Fruit fly (Drosophila melanogaster) whole organism, embryonic: ENCODE measurements around the gene Lgr1.

Source experiments
- ATbp ChIP-seq: fragments of 200-800 bp; sonication (Bioruptor generic); optimal IDR thresholded peaks from 2 replicates; lab custom pipeline; 2017; ENCODE audit warnings: missing biosample characterization, mild to moderate bottlenecking, missing genetic modification characterization, missing genetic modification reagents
- Atf6 ChIP-seq: fragments of 200-800 bp; sonication (Bioruptor generic); IDR thresholded peaks from 2 replicates; pipeline ENCODE4 v1.3.6; 2022; ENCODE audit warnings: missing biosample characterization, missing genetic modification characterization
- BtbVII ChIP-seq: fragments of 200-800 bp; sonication (Bioruptor generic); optimal IDR thresholded peaks from 3 replicates; lab custom pipeline; 2017; ENCODE audit warnings: missing biosample characterization, mild to moderate bottlenecking, missing genetic modification characterization
- CG10654 ChIP-seq: fragments of 200-800 bp; sonication (Bioruptor generic); optimal IDR thresholded peaks from 2 replicates; lab custom pipeline; 2016; ENCODE audit warnings: missing biosample characterization, missing genetic modification characterization
- CG11398 ChIP-seq: fragments of 200-800 bp; sonication (Bioruptor generic); optimal IDR thresholded peaks from 2 replicates; lab custom pipeline; 2016; ENCODE audit warnings: missing biosample characterization, missing genetic modification characterization
- CG11456 ChIP-seq: fragments of 200-800 bp; sonication (Bioruptor generic); IDR thresholded peaks from 3 replicates; pipeline ENCODE4 v1.3.6; 2022; ENCODE audit warnings: missing biosample characterization, missing genetic modification characterization
- CG12219 ChIP-seq: fragments of 200-800 bp; sonication (Bioruptor generic); optimal IDR thresholded peaks from 3 replicates; lab custom pipeline; 2018; ENCODE audit warnings: missing biosample characterization, mild to moderate bottlenecking, missing genetic modification characterization
- CG1233 ChIP-seq: fragments of 200-800 bp; sonication (Bioruptor generic); optimal IDR thresholded peaks from 4 replicates; lab custom pipeline; 2018; ENCODE audit warnings: missing biosample characterization, mild to moderate bottlenecking, missing genetic modification characterization
- CG13123 ChIP-seq: fragments of 200-800 bp; sonication (Bioruptor generic); optimal IDR thresholded peaks from 2 replicates; lab custom pipeline; 2016; ENCODE audit warnings: missing biosample characterization, missing genetic modification characterization
- CG13775 ChIP-seq: fragments of 200-800 bp; sonication (Bioruptor generic); optimal IDR thresholded peaks from 3 replicates; lab custom pipeline; 2017; ENCODE audit warnings: missing biosample characterization, mild to moderate bottlenecking, missing genetic modification characterization
- CG13894 ChIP-seq: fragments of 200-800 bp; sonication (Bioruptor generic); optimal IDR thresholded peaks from 3 replicates; lab custom pipeline; 2018; ENCODE audit warnings: missing biosample characterization, mild to moderate bottlenecking, missing genetic modification characterization, moderate library complexity
- CG1603 ChIP-seq: fragments of 200-800 bp; sonication (Bioruptor generic); optimal IDR thresholded peaks from 2 replicates; lab custom pipeline; 2019; ENCODE audit warnings: missing biosample characterization, mild to moderate bottlenecking, missing genetic modification characterization, moderate library complexity
- CG17912 ChIP-seq: fragments of 200-800 bp; sonication (Bioruptor generic); optimal IDR thresholded peaks from 2 replicates; lab custom pipeline; 2018; ENCODE audit warnings: missing biosample characterization, mild to moderate bottlenecking, missing genetic modification characterization
- CG1832 ChIP-seq: fragments of 200-800 bp; sonication (Bioruptor generic); optimal IDR thresholded peaks from 2 replicates; lab custom pipeline; 2017; ENCODE audit warnings: missing biosample characterization, mild to moderate bottlenecking, missing genetic modification characterization, inconsistent platforms
- CG30020 ChIP-seq: fragments of 200-800 bp; optimal IDR thresholded peaks from 2 replicates; lab custom pipeline; 2019; ENCODE audit warnings: missing biosample characterization, mild to moderate bottlenecking, missing genetic modification characterization, moderate library complexity
- CG3281 ChIP-seq: fragments of 200-800 bp; sonication (Bioruptor generic); optimal IDR thresholded peaks from 3 replicates; lab custom pipeline; 2017; ENCODE audit warnings: missing biosample characterization, mild to moderate bottlenecking, missing genetic modification characterization
- CG34224 ChIP-seq: fragments of 200-800 bp; sonication (Bioruptor generic); IDR thresholded peaks from 3 replicates; pipeline ENCODE4 v1.3.6; 2022; ENCODE audit warnings: missing biosample characterization, missing genetic modification characterization; ENCODE audit not compliant: partially characterized antibody
- CG34422 ChIP-seq: fragments of 200-800 bp; sonication (Bioruptor generic); IDR thresholded peaks from 3 replicates; pipeline ENCODE4 v1.3.6; 2022; ENCODE audit warnings: missing biosample characterization, missing genetic modification characterization
- CG3838 ChIP-seq: fragments of 200-800 bp; sonication (Bioruptor generic); optimal IDR thresholded peaks from 3 replicates; lab custom pipeline; 2016; ENCODE audit warnings: missing biosample characterization, missing genetic modification characterization
- CG3847 ChIP-seq: fragments of 200-800 bp; sonication (Bioruptor generic); IDR thresholded peaks from 2 replicates; pipeline ENCODE4 v1.3.6; 2022; ENCODE audit warnings: missing biosample characterization, missing genetic modification characterization
- CG43689 ChIP-seq: fragments of 200-800 bp; sonication (Bioruptor generic); IDR thresholded peaks from 2 replicates; pipeline ENCODE4 v1.3.6; 2022; ENCODE audit warnings: missing biosample characterization, missing genetic modification characterization
- CG7987 ChIP-seq: fragments of 200-800 bp; sonication (Bioruptor generic); optimal IDR thresholded peaks from 2 replicates; lab custom pipeline; 2018; ENCODE audit warnings: missing biosample characterization, mild to moderate bottlenecking, missing genetic modification characterization, moderate library complexity
- CG9609 ChIP-seq: fragments of 200-800 bp; sonication (Bioruptor generic); optimal IDR thresholded peaks from 3 replicates; lab custom pipeline; 2016; ENCODE audit warnings: missing biosample characterization, missing genetic modification characterization
- D19A ChIP-seq: fragments of 200-800 bp; optimal IDR thresholded peaks from 3 replicates; lab custom pipeline; 2019; ENCODE audit warnings: missing biosample characterization, mild to moderate bottlenecking, missing genetic modification characterization, moderate library complexity
- Deaf1 ChIP-seq: fragments of 200-800 bp; optimal IDR thresholded peaks from 3 replicates; lab custom pipeline; 2019; ENCODE audit warnings: missing biosample characterization, mild to moderate bottlenecking, missing genetic modification characterization, moderate library complexity
- Ets65A ChIP-seq: fragments of 200-800 bp; sonication (Bioruptor generic); peaks from one replicate; lab custom pipeline; 2016; ENCODE audit warnings: missing biosample characterization, missing genetic modification characterization
- H2.0 ChIP-seq: fragments of 200-800 bp; sonication (Bioruptor generic); IDR thresholded peaks from 2 replicates; pipeline ENCODE4 v1.3.6; 2022; ENCODE audit warnings: missing biosample characterization, missing genetic modification characterization
- HLH4C ChIP-seq: fragments of 200-800 bp; sonication (Bioruptor generic); IDR thresholded peaks from 3 replicates; pipeline ENCODE4 v1.3.6; 2022; ENCODE audit warnings: missing biosample characterization, missing genetic modification characterization; ENCODE audit not compliant: partially characterized antibody
- Hr78 ChIP-seq, 2 experiments: fragments of 200-800 bp in 1 of 2; fragments of >200 bp in 1 of 2; sonication (Bioruptor generic) in 1 of 2; optimal IDR thresholded peaks; 2 replicates each; lab custom pipeline; 2017 to 2019; ENCODE audit warnings: missing biosample characterization in 2 of 2, missing genetic modification characterization in 2 of 2, mild to moderate bottlenecking in 1 of 2, moderate library complexity in 1 of 2
- Mrtf ChIP-seq: fragments of 200-800 bp; sonication (Bioruptor generic); IDR thresholded peaks from 3 replicates; pipeline ENCODE4 v1.3.6; 2022; ENCODE audit warnings: missing biosample characterization, missing genetic modification characterization
- Opbp ChIP-seq: fragments of 200-800 bp; sonication (Bioruptor generic); IDR thresholded peaks from 3 replicates; pipeline ENCODE4 v1.3.6; 2022; ENCODE audit warnings: missing biosample characterization, missing genetic modification characterization; ENCODE audit not compliant: partially characterized antibody
- Poxn ChIP-seq: fragments of 200-800 bp; sonication (Bioruptor generic); IDR thresholded peaks from 2 replicates; pipeline ENCODE4 v1.3.6; 2022; ENCODE audit warnings: missing biosample characterization, missing genetic modification characterization
- Ptx1 ChIP-seq: fragments of 200-800 bp; sonication (Bioruptor generic); IDR thresholded peaks from 2 replicates; pipeline ENCODE4 v1.3.6; 2022; ENCODE audit warnings: missing biosample characterization, missing genetic modification characterization
- bowl ChIP-seq: fragments of 200-800 bp; sonication (Bioruptor generic); IDR thresholded peaks from 2 replicates; pipeline ENCODE4 v1.3.6; 2022; ENCODE audit warnings: missing biosample characterization, missing genetic modification characterization
- cas ChIP-seq: fragments of 200-800 bp; sonication (Bioruptor generic); IDR thresholded peaks from 2 replicates; pipeline ENCODE4 v1.3.6; 2022; ENCODE audit warnings: missing biosample characterization, missing genetic modification characterization
- chif ChIP-seq, 2 experiments: fragments of 200-800 bp; sonication (Bioruptor generic); optimal IDR thresholded peaks; 3 replicates each; lab custom pipeline; 2016; ENCODE audit warnings: missing biosample characterization in 2 of 2, missing genetic modification characterization in 2 of 2
- crol ChIP-seq: fragments of 200-800 bp; sonication (Bioruptor generic); IDR thresholded peaks from 2 replicates; pipeline ENCODE4 v1.3.6; 2022; ENCODE audit warnings: missing biosample characterization, missing genetic modification characterization
- exex ChIP-seq: fragments of 200-800 bp; sonication (Bioruptor generic); optimal IDR thresholded peaks from 4 replicates; lab custom pipeline; 2018; ENCODE audit warnings: missing biosample characterization, mild to moderate bottlenecking, missing genetic modification characterization, moderate library complexity
- fd102C ChIP-seq: fragments of 200-800 bp; sonication (Bioruptor generic); optimal IDR thresholded peaks from 2 replicates; lab custom pipeline; 2018; ENCODE audit warnings: missing biosample characterization, mild to moderate bottlenecking, missing genetic modification characterization, moderate library complexity
- gsb-n ChIP-seq: fragments of 200-800 bp; sonication (Bioruptor generic); optimal IDR thresholded peaks from 3 replicates; lab custom pipeline; 2018; ENCODE audit warnings: missing biosample characterization, mild to moderate bottlenecking, missing genetic modification characterization
- hbn ChIP-seq: fragments of 200-800 bp; sonication (Bioruptor generic); IDR thresholded peaks from 2 replicates; pipeline ENCODE4 v1.3.6; 2022; ENCODE audit warnings: missing biosample characterization, missing genetic modification characterization; ENCODE audit not compliant: partially characterized antibody
- lbe ChIP-seq: fragments of 200-800 bp; sonication (Bioruptor generic); optimal IDR thresholded peaks from 2 replicates; lab custom pipeline; 2016; ENCODE audit warnings: missing biosample characterization, mild to moderate bottlenecking, missing genetic modification characterization
- lola ChIP-seq, 3 experiments: fragments of >200 bp in 2 of 3; fragments of 200-800 bp in 1 of 3; sonication (Bioruptor generic) in 1 of 3; optimal IDR thresholded peaks; 2 replicates each; lab custom pipeline; 2017 to 2019; ENCODE audit warnings: missing biosample characterization in 3 of 3, missing genetic modification characterization in 3 of 3, mild to moderate bottlenecking in 1 of 3, moderate library complexity in 1 of 3
- luna ChIP-seq: fragments of 200-800 bp; sonication (Bioruptor generic); optimal IDR thresholded peaks from 2 replicates; lab custom pipeline; 2016; ENCODE audit warnings: missing biosample characterization, missing genetic modification characterization
- psq ChIP-seq: fragments of 200-800 bp; sonication (Bioruptor generic); optimal IDR thresholded peaks from 2 replicates; lab custom pipeline; 2017; ENCODE audit warnings: missing biosample characterization, missing genetic modification characterization
- pum ChIP-seq: fragments of 200-800 bp; sonication (Bioruptor generic); optimal IDR thresholded peaks from 2 replicates; lab custom pipeline; 2016; ENCODE audit warnings: missing biosample characterization, missing genetic modification characterization
- salm ChIP-seq: fragments of 200-800 bp; sonication (Bioruptor generic); optimal IDR thresholded peaks from 2 replicates; lab custom pipeline; 2018; ENCODE audit warnings: missing biosample characterization, mild to moderate bottlenecking, missing genetic modification characterization
- slou ChIP-seq: fragments of 200-800 bp; sonication (Bioruptor generic); optimal IDR thresholded peaks from 3 replicates; lab custom pipeline; 2016; ENCODE audit warnings: missing biosample characterization, missing genetic modification characterization
- sug ChIP-seq: fragments of 200-800 bp; optimal IDR thresholded peaks from 2 replicates; lab custom pipeline; 2019; ENCODE audit warnings: missing biosample characterization, mild to moderate bottlenecking, missing genetic modification characterization, moderate library complexity
- vfl ChIP-seq: fragments of 200-800 bp; sonication (Bioruptor generic); optimal IDR thresholded peaks from 2 replicates; lab custom pipeline; 2016; ENCODE audit warnings: missing biosample characterization, missing genetic modification characterization

The Lgr1 gene

dm6 chr3R:17716858-17717596 is 8.6 kb upstream of the Lgr1 start (continued):
- TF ChIP-seq CG3847 (GFP tag; lab: Robert Waterston, UW) (no peak), H2.0 (GFP tag; lab: Robert Waterston, UW) (no peak), lola (GFP tag; optimal IDR thresholded peaks at IDR 0.05; lab: Kevin White, UChicago) (no peak), CG1233 (GFP tag; lab: Kevin White, UChicago) (no peak), CG3281 (GFP tag; lab: Kevin White, UChicago) (peak; percentile 34), Mrtf (no peak), Ets65A (GFP tag; lab: Kevin White, UChicago) (no peak), CG7987 (GFP tag; lab: Kevin White, UChicago) (peak; percentile 20), bowl (GFP tag; lab: Robert Waterston, UW) (no peak), CG12219 (GFP tag; lab: Kevin White, UChicago) (peak; percentile 36), CG43689 (GFP tag; lab: Robert Waterston, UW) (no peak), CG11398 (GFP tag; lab: Kevin White, UChicago) (no peak), Opbp (GFP tag; lab: Robert Waterston, UW) (no peak), cas (GFP tag; lab: Robert Waterston, UW) (no peak), vfl (GFP tag; lab: Kevin White, UChicago) (peak; percentile 51), CG30020 (no peak), CG11456 (GFP tag; lab: Robert Waterston, UW) (no peak), Hr78 (GFP tag; optimal IDR thresholded peaks at IDR 0.05; lab: Kevin White, UChicago) (no peak), crol (GFP tag; lab: Robert Waterston, UW) (no peak), lbe (GFP tag; lab: Kevin White, UChicago) (peak; percentile 87), D19A (tag; lab: Kevin White, UChicago) (peak; percentile 5), hbn (GFP tag; lab: Robert Waterston, UW) (no peak), exex (tag; lab: Kevin White, UChicago) (peak; percentile 62), CG34422 (no peak), salm (tag; lab: Kevin White, UChicago) (no peak), ATbp (no peak), CG3838 (GFP tag; lab: Kevin White, UChicago) (no peak), Ptx1 (GFP tag; lab: Robert Waterston, UW) (no peak), CG9609 (no peak), psq (no peak), luna (GFP tag; lab: Kevin White, UChicago) (peak; percentile 13), slou (GFP tag; lab: Kevin White, UChicago) (no peak), Deaf1 (peak; percentile 75), HLH4C (GFP tag; lab: Robert Waterston, UW) (no peak), fd102C (GFP tag; lab: Kevin White, UChicago) (no peak), CG1832 (GFP tag; lab: Kevin White, UChicago) (peak; percentile 98), Atf6 (no peak), BtbVII (no peak), CG13894 (tag; lab: Kevin White, UChicago) (peak; percentile 37), CG1603 (tag; lab: Kevin White, UChicago) (peak; percentile 20), CG13775 (GFP tag; lab: Kevin White, UChicago) (no peak), gsb-n (tag; lab: Kevin White, UChicago) (peak; percentile 68), sug (peak; percentile 40), chif (GFP tag; optimal IDR thresholded peaks at IDR 0.05; lab: Kevin White, UChicago) (no peak), CG10654 (no peak), Poxn (no peak), pum (GFP tag; lab: Kevin White, UChicago) (no peak), CG17912 (no peak), CG34224 (no peak), CG13123 (GFP tag; lab: Kevin White, UChicago) (no peak)
